Worm (Caenorhabditis elegans): ENCODE data around the gene cec-4.

DNA sequence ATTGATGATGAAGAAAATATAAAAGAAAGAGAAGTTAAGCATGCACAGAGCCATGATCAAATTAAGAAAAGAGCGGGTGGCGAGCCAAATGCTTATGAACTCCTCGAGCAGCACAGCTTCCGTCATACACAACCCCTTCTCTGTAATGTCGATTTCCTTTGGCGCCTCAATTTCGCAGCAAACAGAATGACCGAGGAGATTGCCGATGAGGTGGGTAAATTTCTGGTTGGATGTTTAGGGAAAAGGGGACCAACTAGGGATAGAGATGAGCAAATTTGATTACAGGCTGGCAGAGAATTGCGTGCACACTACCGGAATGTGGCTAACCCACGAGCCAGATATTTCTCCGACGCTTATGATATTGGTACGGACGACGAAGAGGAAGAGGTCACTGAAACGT lies 29.9 kb downstream of the cec-4 start:
- TF ChIP-seq aly-1 (tag; optimal IDR thresholded peaks at IDR 0.05): no peak
- no peak for TF ChIP-seq sea-1 (GFP tag; conservative IDR thresholded peaks at IDR 0.05)
- TF ChIP-seq hnd-1 (tag; optimal IDR thresholded peaks at IDR 0.05): no peak
- no peak for TF ChIP-seq ets-7 (tag; optimal IDR thresholded peaks at IDR 0.05)
- no peak for TF ChIP-seq flt-1 (GFP tag; IDR thresholded peaks at IDR 0.05)
- TF ChIP-seq ceh-36 (tag; optimal IDR thresholded peaks at IDR 0.05): no peak
- TF ChIP-seq hmbx-1 (tag; optimal IDR thresholded peaks at IDR 0.05): no peak

Measured in whole organism, early embryonic.